Fruit fly (Drosophila melanogaster): Measurements from ENCODE around the gene CG17931.

CG17931 gene

DNA sequence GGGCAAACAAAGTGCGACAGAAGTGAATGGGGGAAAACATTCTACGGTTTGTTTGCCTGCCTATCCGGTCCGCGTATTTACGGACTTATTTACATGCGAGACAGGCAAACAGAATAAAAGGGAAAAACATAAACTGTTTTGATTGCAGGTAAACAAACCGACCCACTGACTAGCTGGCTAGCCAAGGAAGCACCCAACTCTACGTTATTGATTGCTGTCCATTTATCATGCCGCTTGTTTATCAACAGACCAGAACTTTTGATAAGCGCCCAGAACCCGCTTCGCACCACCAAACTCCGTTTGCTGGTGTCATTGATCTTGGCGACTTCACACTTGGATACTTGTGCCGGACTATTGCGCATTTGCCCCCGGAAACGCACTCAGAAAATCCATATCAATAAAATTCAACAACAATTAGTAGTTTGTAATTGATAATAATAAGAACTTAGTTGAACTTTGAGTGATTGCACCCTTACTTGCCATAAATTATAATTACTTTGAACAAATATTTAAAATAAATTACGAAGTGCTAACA is 27.4 kb downstream of the CG17931 start (continued):
- peak; percentile 13 for TF ChIP-seq pfk (GFP tag; optimal IDR thresholded peaks at IDR 0.05)
- peak; percentile 44 for TF ChIP-seq tup (GFP tag; optimal IDR thresholded peaks at IDR 0.05)
- peak; percentile 52 for TF ChIP-seq CG3281 (GFP tag; optimal IDR thresholded peaks at IDR 0.05)
- TF ChIP-seq Side (GFP tag; optimal IDR thresholded peaks at IDR 0.05): peak; percentile 47
- peak; percentile 11; the same call in 1 of the 2 replicates for TF ChIP-seq ranshi (GFP tag; IDR thresholded peaks at IDR 0.05)
- peak; percentile 27 for TF ChIP-seq dm (GFP tag; optimal IDR thresholded peaks at IDR 0.05)
- TF ChIP-seq CG18011 (GFP tag; optimal IDR thresholded peaks at IDR 0.05): peak; percentile 36
- peak; percentile 27 for TF ChIP-seq CG9609 (GFP tag; optimal IDR thresholded peaks at IDR 0.05)
- no peak for TF ChIP-seq CG17829 (tag; optimal IDR thresholded peaks at IDR 0.05)
- TF ChIP-seq CG12744 (GFP tag; optimal IDR thresholded peaks at IDR 0.05): peak; percentile 50
- peak; percentile 53 for TF ChIP-seq CoRest (tag; optimal IDR thresholded peaks at IDR 0.05)
- no peak for TF ChIP-seq Gug (GFP tag; IDR thresholded peaks at IDR 0.05)
- peak; percentile 25 for TF ChIP-seq oc (tag; optimal IDR thresholded peaks at IDR 0.05)
- peak; percentile 7; the same call in 1 of the 2 replicates for TF ChIP-seq al (GFP tag; IDR thresholded peaks at IDR 0.05)
- peak; percentile 25; the same call in 1 of the 2 replicates for TF ChIP-seq Ada2b (GFP tag; IDR thresholded peaks at IDR 0.05)
- TF ChIP-seq CG7271 (tag; optimal IDR thresholded peaks at IDR 0.05): peak; percentile 15
- no peak for TF ChIP-seq chn (GFP tag; optimal IDR thresholded peaks at IDR 0.05)
- no peak for TF ChIP-seq Trl (optimal IDR thresholded peaks at IDR 0.05)
- TF ChIP-seq Trl (GFP tag; optimal IDR thresholded peaks at IDR 0.05): peak; percentile 73
- peak; percentile 38 for TF ChIP-seq grau (tag; optimal IDR thresholded peaks at IDR 0.05)
- TF ChIP-seq nerfin-1 (tag; optimal IDR thresholded peaks at IDR 0.05): peak; percentile 67
- TF ChIP-seq salm (tag; optimal IDR thresholded peaks at IDR 0.05): peak; percentile 59
- TF ChIP-seq E2f2 (GFP tag; IDR thresholded peaks at IDR 0.05): peak; percentile 58; the same call in 1 of the 2 replicates
- no peak for TF ChIP-seq HLH54F (GFP tag; optimal IDR thresholded peaks at IDR 0.05)
- TF ChIP-seq CG7928 (GFP tag; optimal IDR thresholded peaks at IDR 0.05): no peak
- TF ChIP-seq CG15601 (tag; optimal IDR thresholded peaks at IDR 0.05): peak; percentile 89
- TF ChIP-seq Dp (GFP tag; optimal IDR thresholded peaks at IDR 0.05): no peak
- TF ChIP-seq CG2889 (GFP tag; IDR thresholded peaks at IDR 0.05): 0 out of 3 replicates have a peak, but pooled peaks have one; percentile 35
- peak; percentile 33 for TF ChIP-seq CG17359 (tag; optimal IDR thresholded peaks at IDR 0.05)
- peak; percentile 50; the same call in 2 of the 3 replicates for TF ChIP-seq dysf (GFP tag; IDR thresholded peaks at IDR 0.05)
- TF ChIP-seq CG34422 (GFP tag; IDR thresholded peaks at IDR 0.05): 0 out of 3 replicates have a peak, but pooled peaks have one; percentile 19
- TF ChIP-seq Lpt (GFP tag; optimal IDR thresholded peaks at IDR 0.05): no peak
- TF ChIP-seq CG3838 (GFP tag; optimal IDR thresholded peaks at IDR 0.05): peak; percentile 58
- TF ChIP-seq Stat92E (GFP tag; optimal IDR thresholded peaks at IDR 0.05): peak in 1 of 3 experiments; percentile 9
- peak; percentile 58 for TF ChIP-seq HHEX (GFP tag; optimal IDR thresholded peaks at IDR 0.05)
- TF ChIP-seq CG1602 (GFP tag; optimal IDR thresholded peaks at IDR 0.05): peak; percentile 29
- no peak for TF ChIP-seq CG8478 (optimal IDR thresholded peaks at IDR 0.05)
- peak; percentile 40 for TF ChIP-seq CG15269 (tag; optimal IDR thresholded peaks at IDR 0.05)
- peak; percentile 49 for TF ChIP-seq Blimp-1 (GFP tag; optimal IDR thresholded peaks at IDR 0.05)
- no peak for TF ChIP-seq lov (optimal IDR thresholded peaks at IDR 0.05)
- peak; percentile 61; the same call in 1 of the 3 replicates for TF ChIP-seq lov (GFP tag; IDR thresholded peaks at IDR 0.05)
- peak; percentile 73 for TF ChIP-seq HLHmδ (GFP tag; optimal IDR thresholded peaks at IDR 0.05)
- TF ChIP-seq CG9437 (GFP tag; optimal IDR thresholded peaks at IDR 0.05): peak; percentile 9
- peak; percentile 27 for TF ChIP-seq Bteb2 (GFP tag; optimal IDR thresholded peaks at IDR 0.05)
- TF ChIP-seq CG10321 (GFP tag; IDR thresholded peaks at IDR 0.05): peak; percentile 21; the same call in 1 of the 2 replicates
- TF ChIP-seq HmgZ (tag; optimal IDR thresholded peaks at IDR 0.05): peak; percentile 62
- TF ChIP-seq cwo (GFP tag; optimal IDR thresholded peaks at IDR 0.05): peak; percentile 22
- peak; percentile 60 for TF ChIP-seq nom (GFP tag; optimal IDR thresholded peaks at IDR 0.05)
- no peak for TF ChIP-seq CG14860 (GFP tag; IDR thresholded peaks at IDR 0.05; ENCODE audit: partially characterized antibody)
- TF ChIP-seq bsh (GFP tag; optimal IDR thresholded peaks at IDR 0.05): peak in 1 of 2 experiments; percentile 83
